Fruit fly (Drosophila melanogaster): ENCODE data around the gene Dcr-1.
A peak's percentile ranks its signal among the peaks of the same experiment; 100 is the strongest.

The Dcr-1 gene

dm6 chr3R:22684044-22684947, 56.6 kb downstream of the Dcr-1 start (continued):
- TF ChIP-seq ind (GFP tag; optimal IDR thresholded peaks at IDR 0.05), result no peak
- no peak for TF ChIP-seq Sox100B (GFP tag; optimal IDR thresholded peaks at IDR 0.05)
- peak; percentile 39 for TF ChIP-seq ATbp (GFP tag; optimal IDR thresholded peaks at IDR 0.05)
- no peak for TF ChIP-seq bsh (GFP tag; optimal IDR thresholded peaks at IDR 0.05)
- TF ChIP-seq CG2129 (GFP tag; IDR thresholded peaks at IDR 0.05; ENCODE audit: partially characterized antibody), result no peak
- no peak for TF ChIP-seq CG17186 (GFP tag; optimal IDR thresholded peaks at IDR 0.05)
- TF ChIP-seq CG15696 (tag; optimal IDR thresholded peaks at IDR 0.05), result no peak
- TF ChIP-seq CG11504 (tag; optimal IDR thresholded peaks at IDR 0.05), result no peak
- TF ChIP-seq CG6254 (GFP tag; optimal IDR thresholded peaks at IDR 0.05), result peak; percentile 4
- no peak for TF ChIP-seq Dek (tag; optimal IDR thresholded peaks at IDR 0.05)
- no peak for TF ChIP-seq CG4360 (GFP tag; IDR thresholded peaks at IDR 0.05)
- no peak for TF ChIP-seq danr (GFP tag; IDR thresholded peaks at IDR 0.05)
- peak; percentile 41 for TF ChIP-seq lab (GFP tag; optimal IDR thresholded peaks at IDR 0.05)
- no peak for TF ChIP-seq tgo (GFP tag; IDR thresholded peaks at IDR 0.05)
- no peak for TF ChIP-seq pfk (GFP tag; optimal IDR thresholded peaks at IDR 0.05)
- no peak for TF ChIP-seq CG3163 (GFP tag; optimal IDR thresholded peaks at IDR 0.05)
- TF ChIP-seq CG2712 (tag; optimal IDR thresholded peaks at IDR 0.05), result no peak
- TF ChIP-seq Sry-β (GFP tag; optimal IDR thresholded peaks at IDR 0.05), result no peak
- TF ChIP-seq PHDP (tag; optimal IDR thresholded peaks at IDR 0.05), result peak; percentile 4
- TF ChIP-seq MTF-1 (GFP tag; optimal IDR thresholded peaks at IDR 0.05; ENCODE audit: borderline replicate concordance), result peak; percentile 27
- TF ChIP-seq gro (GFP tag; optimal IDR thresholded peaks at IDR 0.05), result no peak
- TF ChIP-seq CG43689 (GFP tag; IDR thresholded peaks at IDR 0.05), result no peak
- TF ChIP-seq CG16779 (GFP tag; IDR thresholded peaks at IDR 0.05), result no peak
- TF ChIP-seq CG10543 (GFP tag; optimal IDR thresholded peaks at IDR 0.05), result peak; percentile 30
- TF ChIP-seq lbe (GFP tag; optimal IDR thresholded peaks at IDR 0.05), result no peak
- peak; percentile 9 for TF ChIP-seq Camta (GFP tag; optimal IDR thresholded peaks at IDR 0.05)
- no peak for TF ChIP-seq CG8765 (GFP tag; IDR thresholded peaks at IDR 0.05)
- no peak for TF ChIP-seq dimm (GFP tag; IDR thresholded peaks at IDR 0.05)
- TF ChIP-seq gce (GFP tag; IDR thresholded peaks at IDR 0.05), result no peak
- no peak for TF ChIP-seq Spps (tag; optimal IDR thresholded peaks at IDR 0.05)
- TF ChIP-seq CG7556 (GFP tag; optimal IDR thresholded peaks at IDR 0.05), result peak; percentile 26
- no peak for TF ChIP-seq CG31441 (GFP tag; IDR thresholded peaks at IDR 0.05)
- TF ChIP-seq z (GFP tag; IDR thresholded peaks at IDR 0.05), result 0 out of 3 replicates have a peak, but pooled peaks have one; percentile 46
- TF ChIP-seq fru (optimal IDR thresholded peaks at IDR 0.05), result no peak
- no peak for TF ChIP-seq Fer3 (tag; optimal IDR thresholded peaks at IDR 0.05)
- no peak for TF ChIP-seq Usf (GFP tag; optimal IDR thresholded peaks at IDR 0.05)
- no peak for TF ChIP-seq disco-r (GFP tag; optimal IDR thresholded peaks at IDR 0.05)
- no peak for TF ChIP-seq her (GFP tag; optimal IDR thresholded peaks at IDR 0.05)
- no peak for TF ChIP-seq E2f2 (GFP tag; IDR thresholded peaks at IDR 0.05)
- TF ChIP-seq Asciz (GFP tag; optimal IDR thresholded peaks at IDR 0.05), result peak; percentile 41
- no peak for TF ChIP-seq CG10366 (GFP tag; IDR thresholded peaks at IDR 0.05)
- TF ChIP-seq slbo (GFP tag; IDR thresholded peaks at IDR 0.05), result no peak
- TF ChIP-seq shn (GFP tag; optimal IDR thresholded peaks at IDR 0.05), result no peak
- TF ChIP-seq CrebB (tag; optimal IDR thresholded peaks at IDR 0.05), result no peak
- TF ChIP-seq CG17359 (tag; optimal IDR thresholded peaks at IDR 0.05), result no peak
- no peak for TF ChIP-seq Gug (GFP tag; IDR thresholded peaks at IDR 0.05)
- 0 out of 2 replicates have a peak, but pooled peaks have one; percentile 25 for TF ChIP-seq bbx (GFP tag; IDR thresholded peaks at IDR 0.05; ENCODE audit: partially characterized antibody)
- TF ChIP-seq Xrp1 (GFP tag; IDR thresholded peaks at IDR 0.05), result 0 out of 2 replicates have a peak, but pooled peaks have one; percentile 18
- peak; percentile 20 for TF ChIP-seq sd (tag; optimal IDR thresholded peaks at IDR 0.05)
